Worm (Caenorhabditis elegans) whole organism, L4 larva: ENCODE measurements around the gene ttbk-3.
A peak's percentile ranks its signal among the peaks of the same experiment; 100 is the strongest.
"Not testable (repeated sequence)": the region's sequence is repeated elsewhere in the genome, so short reads cannot be mapped to it uniquely, and the experiment has no call there.

Experiments
- F10B5.3 ChIP-seq: sonication (generic microtip); optimal IDR thresholded peaks from 2 replicates; lab custom pipeline; 2016; ENCODE audit warnings: mild to moderate bottlenecking, missing genetic modification characterization, missing compliant biosample characterization
- F26F4.8 ChIP-seq: fragments of 200-800 bp; sonication (Bioruptor generic); conservative IDR thresholded peaks from 2 replicates; pipeline ENCODE4 v1.3.6; 2022; ENCODE audit warnings: missing genetic modification characterization, missing compliant biosample characterization
- F44E2.7 ChIP-seq: fragments of 200-800 bp; sonication (Bioruptor generic); IDR thresholded peaks from 2 replicates; pipeline ENCODE4 v2.1.2; 2022; ENCODE audit warnings: missing genetic modification characterization, missing compliant biosample characterization
- Y105C5A.15 ChIP-seq: fragments of 200-800 bp; sonication (Bioruptor generic); IDR thresholded peaks from 2 replicates; pipeline ENCODE4 v1.3.6; 2022; ENCODE audit warnings: missing genetic modification characterization, missing compliant biosample characterization
- aha-1 ChIP-seq: fragments of 150-350 bp; peaks from one replicate; lab custom pipeline; 2014; ENCODE audit warnings: missing biosample characterization, missing genetic modification characterization
- ceh-28 ChIP-seq: fragments of 150-350 bp; optimal IDR thresholded peaks from 2 replicates; lab custom pipeline; 2014; ENCODE audit warnings: missing biosample characterization, missing genetic modification reagents, missing genetic modification characterization
- ceh-32 ChIP-seq: sonication (generic microtip); optimal IDR thresholded peaks from 2 replicates; lab custom pipeline; 2016; ENCODE audit warnings: mild to moderate bottlenecking, missing genetic modification characterization, missing compliant biosample characterization; ENCODE audit not compliant: poor library complexity
- ceh-44 ChIP-seq: fragments of 200-800 bp; sonication (Bioruptor generic); IDR thresholded peaks from 2 replicates; pipeline ENCODE4 v1.3.6; 2022; ENCODE audit warnings: missing genetic modification reagents, missing genetic modification characterization, missing compliant biosample characterization
- cey-2 ChIP-seq: sonication (generic microtip); optimal IDR thresholded peaks from 3 replicates; lab custom pipeline; 2017; ENCODE audit warnings: missing genetic modification characterization, mild to moderate bottlenecking, missing compliant biosample characterization, antibody characterized with exemption, borderline replicate concordance; ENCODE audit not compliant: insufficient read depth
- daf-16 ChIP-seq, 3 experiments: sonication (generic microtip); optimal IDR thresholded peaks; 2 replicates each; lab custom pipeline; 2016 to 2017; ENCODE audit warnings: missing genetic modification characterization in 3 of 3, missing genetic modification reagents in 3 of 3, mild to moderate bottlenecking in 2 of 3, missing compliant biosample characterization in 2 of 3, missing biosample characterization in 1 of 3, moderate library complexity in 1 of 3
- dmd-6 ChIP-seq: fragments of 200-800 bp; sonication (Bioruptor generic); IDR thresholded peaks from 2 replicates; pipeline ENCODE4 v1.3.6; 2022; ENCODE audit warnings: missing genetic modification reagents, missing genetic modification characterization, missing compliant biosample characterization
- dmd-8 ChIP-seq: fragments of 200-800 bp; sonication (Bioruptor generic); IDR thresholded peaks from 2 replicates; pipeline ENCODE4 v1.3.6; 2022; ENCODE audit warnings: missing genetic modification characterization, missing compliant biosample characterization
- duxl-1 ChIP-seq: sonication (generic microtip); optimal IDR thresholded peaks from 2 replicates; lab custom pipeline; 2016; ENCODE audit warnings: mild to moderate bottlenecking, missing genetic modification characterization, moderate library complexity, missing compliant biosample characterization; ENCODE audit not compliant: poor library complexity
- egl-27 ChIP-seq: sonication (generic microtip); optimal IDR thresholded peaks from 3 replicates; lab custom pipeline; 2017; ENCODE audit warnings: missing biosample characterization, missing genetic modification reagents, missing genetic modification characterization
- egl-43 ChIP-seq: fragments of 200-800 bp; sonication (Bioruptor generic); IDR thresholded peaks from 2 replicates; pipeline ENCODE4 v1.3.6; 2022; ENCODE audit warnings: missing genetic modification reagents, missing genetic modification characterization, missing compliant biosample characterization
- hmg-1.1 ChIP-seq: fragments of 200-800 bp; sonication (Bioruptor generic); IDR thresholded peaks from 2 replicates; pipeline ENCODE4 v1.3.6; 2022; ENCODE audit warnings: missing genetic modification reagents, missing genetic modification characterization, missing compliant biosample characterization
- lin-1 ChIP-seq: fragments of 200-800 bp; sonication (Bioruptor generic); IDR thresholded peaks from 2 replicates; pipeline ENCODE4 v1.3.6; 2022; ENCODE audit warnings: missing genetic modification reagents, missing genetic modification characterization, missing compliant biosample characterization
- lin-13 ChIP-seq: fragments of 150-350 bp; optimal IDR thresholded peaks from 2 replicates; lab custom pipeline; 2014; ENCODE audit warnings: missing biosample characterization, missing genetic modification reagents, missing genetic modification characterization
- lin-29 ChIP-seq: fragments of 200-800 bp; sonication (Bioruptor generic); IDR thresholded peaks from 2 replicates; pipeline ENCODE4 v1.3.6; 2022; ENCODE audit warnings: missing genetic modification reagents, missing genetic modification characterization, missing compliant biosample characterization
- lin-38 ChIP-seq: fragments of 200-800 bp; sonication (Bioruptor generic); IDR thresholded peaks from 2 replicates; pipeline ENCODE4 v1.3.6; 2022; ENCODE audit warnings: missing genetic modification reagents, missing genetic modification characterization, missing compliant biosample characterization
- lir-3 ChIP-seq: sonication (generic microtip); optimal IDR thresholded peaks from 2 replicates; lab custom pipeline; 2016; ENCODE audit warnings: mild to moderate bottlenecking, missing genetic modification characterization, missing compliant biosample characterization
- madf-9 ChIP-seq: fragments of 200-800 bp; sonication (Bioruptor generic); conservative IDR thresholded peaks from 2 replicates; pipeline ENCODE4 v1.3.6; 2022; ENCODE audit warnings: missing genetic modification reagents, missing genetic modification characterization, missing compliant biosample characterization
- mdl-1 ChIP-seq, 2 experiments: fragments of 150-350 bp in 1 of 2; sonication (generic microtip) in 1 of 2; optimal IDR thresholded peaks; 2 replicates each; lab custom pipeline; 2014 to 2017; ENCODE audit warnings: missing biosample characterization in 2 of 2, missing genetic modification characterization in 2 of 2
- mdt-29 ChIP-seq: fragments of 200-800 bp; sonication (Bioruptor generic); IDR thresholded peaks from 2 replicates; pipeline ENCODE4 v1.3.6; 2022; ENCODE audit warnings: missing genetic modification reagents, missing genetic modification characterization, missing compliant biosample characterization
- nhr-111 ChIP-seq: fragments of 200-800 bp; sonication (Bioruptor generic); optimal IDR thresholded peaks from 2 replicates; lab custom pipeline; 2018; ENCODE audit warnings: mild to moderate bottlenecking, missing genetic modification characterization, missing compliant biosample characterization
- nhr-28 ChIP-seq: fragments of 150-350 bp; optimal IDR thresholded peaks from 2 replicates; lab custom pipeline; 2014; ENCODE audit warnings: missing biosample characterization, missing genetic modification characterization
- rbr-2 ChIP-seq: sonication (generic microtip); optimal IDR thresholded peaks from 2 replicates; lab custom pipeline; 2016; ENCODE audit warnings: missing genotype, missing genetic modification characterization, missing compliant biosample characterization
- snpc-4 ChIP-seq: fragments of 150-350 bp; optimal IDR thresholded peaks from 2 replicates; lab custom pipeline; 2014; ENCODE audit warnings: missing biosample characterization, missing genetic modification characterization
- spr-1 ChIP-seq: sonication (generic microtip); optimal IDR thresholded peaks from 2 replicates; lab custom pipeline; 2016; ENCODE audit warnings: mild to moderate bottlenecking, missing genetic modification characterization, missing compliant biosample characterization
- spr-3 ChIP-seq: fragments of 200-800 bp; sonication (Bioruptor generic); optimal IDR thresholded peaks from 2 replicates; lab custom pipeline; 2018; ENCODE audit warnings: mild to moderate bottlenecking, missing genetic modification characterization, missing compliant biosample characterization
- tra-1 ChIP-seq: fragments of 200-800 bp; sonication (Bioruptor generic); IDR thresholded peaks from 2 replicates; pipeline ENCODE4 v1.3.6; 2022; ENCODE audit warnings: missing genetic modification reagents, missing genetic modification characterization, missing compliant biosample characterization
- unc-130 ChIP-seq: sonication (generic microtip); optimal IDR thresholded peaks from 2 replicates; lab custom pipeline; 2016; ENCODE audit warnings: missing genetic modification reagents, missing genetic modification characterization, missing compliant biosample characterization
- vab-7 ChIP-seq: fragments of 200-800 bp; sonication (Bioruptor generic); IDR thresholded peaks from 2 replicates; pipeline ENCODE4 v1.3.6; 2022; ENCODE audit warnings: missing genetic modification reagents, missing genetic modification characterization, missing compliant biosample characterization

Gene ttbk-3

ce11 chrIV:9899227-9899626 lies 9.5 kb upstream of the ttbk-3 start (continued):
- TF ChIP-seq daf-16 (GFP tag; optimal IDR thresholded peaks at IDR 0.05; lab: Kevin White, UChicago) (no peak), daf-16 (tag; optimal IDR thresholded peaks at IDR 0.05; lab: Kevin White, UChicago) (no peak), tra-1 (GFP tag; lab: Robert Waterston, UW) (no peak), F44E2.7 (GFP tag; lab: Robert Waterston, UW) (no peak), lin-38 (no peak), ceh-28 (tag; lab: Kevin White, UChicago) (no peak), lin-1 (GFP tag; lab: Robert Waterston, UW) (no peak), hmg-1.1 (GFP tag; lab: Robert Waterston, UW) (no peak), aha-1 (no peak)

DNA sequence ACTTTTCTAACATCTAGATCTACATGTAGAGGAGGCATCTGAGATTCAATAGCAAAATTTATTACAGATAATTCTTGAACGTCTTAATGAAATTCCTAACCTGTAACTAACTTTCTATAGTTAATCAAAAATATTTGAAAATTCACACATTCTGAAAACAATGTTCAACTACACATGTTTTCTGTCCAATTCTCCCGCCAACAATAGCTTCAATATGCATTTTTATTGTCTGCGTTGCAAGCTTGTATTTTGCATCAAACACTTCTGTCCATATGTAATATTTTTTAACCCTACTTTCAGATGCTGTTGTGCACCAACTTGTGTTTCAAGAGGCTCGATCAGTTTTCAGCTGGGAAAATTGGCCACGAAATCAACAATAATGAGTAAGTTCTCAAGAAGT lies 9.0 kb upstream of the ttbk-3 start, which contains the start of gene tbc-3:
Gene tbc-3, plus strand, starts transcription at position 301 of the 400 bp plus-strand sequence.
- no peak for TF ChIP-seq vab-7 (GFP tag; lab: Robert Waterston, UW)
- TF ChIP-seq aha-1 = peak; percentile 58
- no peak for TF ChIP-seq egl-27
- 0 out of 2 replicates have a peak, but pooled peaks have one; percentile 4 for TF ChIP-seq dmd-6 (GFP tag; lab: Robert Waterston, UW)
- no peak for TF ChIP-seq duxl-1 (tag; lab: Kevin White, UChicago)
- TF ChIP-seq F10B5.3 (tag; lab: Kevin White, UChicago) = no peak
- TF ChIP-seq madf-9 = no peak
- TF ChIP-seq rbr-2 (tag; lab: Kevin White, UChicago) = no peak
- TF ChIP-seq spr-3 (GFP tag; lab: Kevin White, UChicago) = no peak
- no peak for TF ChIP-seq snpc-4

ce11 chrIV:9895088-9895487 lies 5.3 kb upstream of the ttbk-3 start, which contains the start of gene ssp-32:
Gene ssp-32, plus strand, starts transcription at chrIV:9895388.
- no peak for TF ChIP-seq nhr-28
- no peak for TF ChIP-seq Y105C5A.15
- TF ChIP-seq ceh-32 = no peak
- TF ChIP-seq dmd-6 (GFP tag; lab: Robert Waterston, UW) = no peak
- TF ChIP-seq, all 104 proteins: peak for 0

- TF ChIP-seq F26F4.8 (GFP tag; lab: Robert Waterston, UW) = 0 out of 2 replicates have a peak, but pooled peaks have one; percentile 57
Observed at ce11 chrIV:9894331-9894730, 4.6 kb upstream of the ttbk-3 start, which contains the start of gene msp-77. Gene msp-77, plus strand, starts transcription at chrIV:9894631.

DNA sequence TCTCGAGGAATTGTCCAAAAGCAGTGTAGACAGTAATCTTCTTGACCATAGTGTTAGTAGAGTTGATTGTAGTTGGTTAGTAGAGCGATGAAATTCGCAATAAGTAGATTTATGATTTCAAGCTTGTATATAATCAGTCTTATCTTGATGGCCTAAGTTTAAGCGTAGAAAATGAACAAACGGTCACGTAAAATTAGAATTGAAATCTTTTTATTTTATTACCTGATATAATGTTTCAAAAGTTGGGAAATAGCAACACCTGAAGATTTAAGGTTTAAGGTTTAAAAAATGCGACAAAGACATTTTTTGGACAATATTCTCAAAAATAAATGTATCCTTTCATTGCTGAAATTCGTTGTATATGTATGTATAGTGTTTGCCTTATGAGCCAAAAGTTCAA lies 3.9 kb upstream of the ttbk-3 start, which contains the start of gene sss-1:
Gene sss-1, minus strand, starts transcription at position 101 of the 400 bp plus-strand sequence.
- not testable (repeated sequence) for TF ChIP-seq mdt-29 (GFP tag; lab: Robert Waterston, UW); ceh-44; cey-2

- TF ChIP-seq spr-1 (tag; lab: Kevin White, UChicago) = no peak
- TF ChIP-seq mdl-1 (tag; optimal IDR thresholded peaks at IDR 0.05; lab: Kevin White, UChicago) = no peak
- no peak for TF ChIP-seq lir-3 (tag; lab: Kevin White, UChicago)
- no peak for TF ChIP-seq egl-43 (GFP tag; lab: Robert Waterston, UW)
- TF ChIP-seq dmd-8 (GFP tag; lab: Robert Waterston, UW) = no peak
- no peak for TF ChIP-seq lin-29
- TF ChIP-seq unc-130 (GFP tag; lab: Kevin White, UChicago) = no peak
- TF ChIP-seq ceh-32 = no peak
- no peak for TF ChIP-seq nhr-111
- no peak for TF ChIP-seq lin-13 (GFP tag; lab: Kevin White, UChicago)
- no peak for TF ChIP-seq rbr-2 (tag; lab: Kevin White, UChicago)
- TF ChIP-seq, all 104 proteins: peak for 0
Observed at ce11 chrIV:9891938-9892337, 2.2 kb upstream of the ttbk-3 start, which contains the start of gene F32B6.4. Gene F32B6.4, minus strand, starts transcription at chrIV:9892038.
